Worm (Caenorhabditis elegans) whole organism, late embryonic: ENCODE results near the gene T24A6.17.

Source experiments
- ahr-1 ChIP-seq: sonication (generic microtip); optimal IDR thresholded peaks from 2 replicates; lab custom pipeline; 2016; ENCODE audit warnings: missing genetic modification characterization, missing compliant biosample characterization
- ceh-14 ChIP-seq: sonication (generic microtip); optimal IDR thresholded peaks from 2 replicates; lab custom pipeline; 2016; ENCODE audit warnings: missing genotype, missing genetic modification characterization, missing compliant biosample characterization
- ceh-18 ChIP-seq: sonication (generic microtip); optimal IDR thresholded peaks from 2 replicates; lab custom pipeline; 2016; ENCODE audit warnings: missing genetic modification characterization, missing compliant biosample characterization
- ceh-34 ChIP-seq: sonication (generic microtip); optimal IDR thresholded peaks from 2 replicates; lab custom pipeline; 2016; ENCODE audit warnings: mild to moderate bottlenecking, missing genetic modification characterization, missing compliant biosample characterization
- ceh-9 ChIP-seq: sonication (generic microtip); optimal IDR thresholded peaks from 2 replicates; lab custom pipeline; 2016; ENCODE audit warnings: mild to moderate bottlenecking, missing genetic modification characterization, inconsistent platforms, missing compliant biosample characterization
- che-1 ChIP-seq: sonication (generic microtip); optimal IDR thresholded peaks from 2 replicates; lab custom pipeline; 2016; ENCODE audit warnings: mild to moderate bottlenecking, missing genetic modification characterization, missing compliant biosample characterization
- elt-2 ChIP-seq: sonication (generic microtip); optimal IDR thresholded peaks from 2 replicates; lab custom pipeline; 2016; ENCODE audit warnings: missing genetic modification reagents, missing genetic modification characterization, missing compliant biosample characterization
- lim-6 ChIP-seq: sonication (generic microtip); optimal IDR thresholded peaks from 2 replicates; lab custom pipeline; 2016; ENCODE audit warnings: missing genetic modification characterization, missing compliant biosample characterization
- nfya-1 ChIP-seq: sonication (generic microtip); optimal IDR thresholded peaks from 2 replicates; lab custom pipeline; 2017; ENCODE audit warnings: missing genetic modification characterization, mild to moderate bottlenecking, missing compliant biosample characterization, antibody characterized with exemption, moderate library complexity
- nhr-11 ChIP-seq: fragments of 150-350 bp; optimal IDR thresholded peaks from 2 replicates; lab custom pipeline; 2014; ENCODE audit warnings: missing biosample characterization, missing genetic modification characterization
- pha-4 ChIP-seq: fragments of 150-350 bp; optimal IDR thresholded peaks from 2 replicates; lab custom pipeline; 2018; ENCODE audit warnings: missing biosample characterization, missing genetic modification reagents, missing genetic modification characterization
- unc-86 ChIP-seq: sonication (generic microtip); optimal IDR thresholded peaks from 2 replicates; lab custom pipeline; 2016; ENCODE audit warnings: missing genetic modification characterization, missing compliant biosample characterization

DNA sequence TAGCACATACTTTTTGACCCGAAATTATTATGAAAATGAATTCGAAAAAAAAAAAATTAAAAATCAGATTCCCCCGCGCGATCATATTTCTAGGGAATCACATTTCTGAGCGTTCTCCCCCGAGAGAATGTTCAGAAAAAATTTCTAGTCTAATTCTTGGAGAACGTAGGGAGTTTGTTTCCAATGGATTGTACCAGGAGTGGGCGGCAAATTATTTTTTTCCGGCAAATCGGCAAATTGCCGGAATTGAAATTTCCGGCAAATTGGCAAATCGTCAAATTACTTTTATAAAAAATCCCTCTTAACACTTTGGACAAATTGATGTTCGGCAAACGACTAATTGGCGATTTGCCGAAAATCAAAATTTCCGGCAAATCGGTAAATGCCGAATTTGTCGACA lies 47.4 kb upstream of the T24A6.17 start, which contains the start of gene T22F3.10:
- TF ChIP-seq ceh-9 (tag; lab: Kevin White, UChicago) (no peak), ceh-34 (tag; lab: Kevin White, UChicago) (no peak), lim-6 (no peak), pha-4 (tag; lab: Kevin White, UChicago) (no peak), nfya-1 (no peak), ceh-18 (tag; lab: Kevin White, UChicago) (no peak), unc-86 (no peak), elt-2 (tag; lab: Kevin White, UChicago) (no peak), ceh-14 (tag; lab: Kevin White, UChicago) (no peak), ahr-1 (tag; lab: Kevin White, UChicago) (no peak), nhr-11 (tag; lab: Kevin White, UChicago) (no peak), che-1 (no peak)
